Fruit fly (Drosophila melanogaster) whole organism, embryonic: ENCODE data around the gene CG15382.

Experiments
- Asciz ChIP-seq: fragments of 200-800 bp; sonication (Bioruptor generic); optimal IDR thresholded peaks from 2 replicates; lab custom pipeline; 2017; ENCODE audit warnings: missing biosample characterization, mild to moderate bottlenecking, missing genetic modification characterization, missing genetic modification reagents
- Atf6 ChIP-seq: fragments of 200-800 bp; sonication (Bioruptor generic); IDR thresholded peaks from 2 replicates; pipeline ENCODE4 v1.3.6; 2022; ENCODE audit warnings: missing biosample characterization, missing genetic modification characterization
- Blimp-1 ChIP-seq: fragments of 200-800 bp; sonication (Bioruptor generic); optimal IDR thresholded peaks from 3 replicates; lab custom pipeline; 2018; ENCODE audit warnings: missing biosample characterization, missing genetic modification characterization, mild to moderate bottlenecking, moderate library complexity, missing genetic modification reagents
- CG10147 ChIP-seq: fragments of 200-800 bp; sonication (Bioruptor generic); optimal IDR thresholded peaks from 2 replicates; lab custom pipeline; 2019; ENCODE audit warnings: missing biosample characterization, mild to moderate bottlenecking, missing genetic modification characterization, moderate library complexity
- CG11695 ChIP-seq: fragments of 200-800 bp; sonication (Bioruptor generic); IDR thresholded peaks from 3 replicates; pipeline ENCODE4 v1.3.6; 2022; ENCODE audit warnings: missing biosample characterization, missing genetic modification characterization
- CG1603 ChIP-seq: fragments of 200-800 bp; sonication (Bioruptor generic); optimal IDR thresholded peaks from 2 replicates; lab custom pipeline; 2019; ENCODE audit warnings: missing biosample characterization, mild to moderate bottlenecking, missing genetic modification characterization, moderate library complexity
- CG17359 ChIP-seq: fragments of 200-800 bp; sonication (Bioruptor generic); optimal IDR thresholded peaks from 3 replicates; lab custom pipeline; 2018; ENCODE audit warnings: missing biosample characterization, mild to moderate bottlenecking, missing genetic modification characterization, moderate library complexity
- CG17829 ChIP-seq: fragments of 200-800 bp; optimal IDR thresholded peaks from 2 replicates; lab custom pipeline; 2019; ENCODE audit warnings: missing biosample characterization, mild to moderate bottlenecking, missing genetic modification characterization, moderate library complexity
- CG18619 ChIP-seq: fragments of 200-800 bp; sonication (Bioruptor generic); optimal IDR thresholded peaks from 3 replicates; lab custom pipeline; 2017; ENCODE audit warnings: missing biosample characterization, mild to moderate bottlenecking, missing genetic modification characterization
- CG32532 ChIP-seq: fragments of 200-800 bp; sonication (Bioruptor generic); IDR thresholded peaks from 2 replicates; pipeline ENCODE4 v1.3.6; 2022; ENCODE audit warnings: missing biosample characterization, missing genetic modification characterization
- CG33213 ChIP-seq: fragments of 200-800 bp; sonication (Bioruptor generic); optimal IDR thresholded peaks from 3 replicates; lab custom pipeline; 2016; ENCODE audit warnings: missing biosample characterization, missing genetic modification characterization
- CG33557 ChIP-seq: fragments of 200-800 bp; sonication (Bioruptor generic); optimal IDR thresholded peaks from 2 replicates; lab custom pipeline; 2019; ENCODE audit warnings: missing biosample characterization, mild to moderate bottlenecking, missing genetic modification characterization, moderate library complexity
- CG34376 ChIP-seq: fragments of 200-800 bp; sonication (Bioruptor generic); optimal IDR thresholded peaks from 2 replicates; lab custom pipeline; 2018; ENCODE audit warnings: missing biosample characterization, mild to moderate bottlenecking, missing genetic modification characterization
- CG42726 ChIP-seq: fragments of 200-800 bp; sonication (Bioruptor generic); IDR thresholded peaks from 2 replicates; pipeline ENCODE4 v1.3.6; 2022; ENCODE audit warnings: missing biosample characterization, missing genetic modification characterization; ENCODE audit not compliant: partially characterized antibody
- CG4282 ChIP-seq: fragments of 200-800 bp; sonication (Bioruptor generic); optimal IDR thresholded peaks from 2 replicates; lab custom pipeline; 2016; ENCODE audit warnings: missing biosample characterization, missing genetic modification characterization
- CG4617 ChIP-seq: fragments of 200-800 bp; sonication (Bioruptor generic); optimal IDR thresholded peaks from 3 replicates; lab custom pipeline; 2016; ENCODE audit warnings: missing biosample characterization, missing genetic modification characterization, borderline replicate concordance
- CG8359 ChIP-seq: fragments of 200-800 bp; sonication (Bioruptor generic); optimal IDR thresholded peaks from 2 replicates; lab custom pipeline; 2017; ENCODE audit warnings: missing biosample characterization, mild to moderate bottlenecking, missing genetic modification characterization, borderline replicate concordance
- Dbx ChIP-seq: fragments of 200-800 bp; sonication (Bioruptor generic); IDR thresholded peaks from 3 replicates; pipeline ENCODE4 v1.3.6; 2022; ENCODE audit warnings: missing biosample characterization, missing genetic modification characterization
- Doc3 ChIP-seq: fragments of 200-800 bp; sonication (Bioruptor generic); IDR thresholded peaks from 3 replicates; pipeline ENCODE4 v1.3.6; 2022; ENCODE audit warnings: missing biosample characterization, missing genetic modification characterization; ENCODE audit not compliant: partially characterized antibody
- Dp ChIP-seq: fragments of 200-800 bp; sonication (Bioruptor generic); optimal IDR thresholded peaks from 2 replicates; lab custom pipeline; 2018; ENCODE audit warnings: missing biosample characterization, mild to moderate bottlenecking, missing genetic modification characterization, moderate library complexity
- ERR ChIP-seq: fragments of 200-800 bp; sonication (Bioruptor generic); optimal IDR thresholded peaks from 2 replicates; lab custom pipeline; 2016; ENCODE audit warnings: missing biosample characterization, missing genetic modification characterization
- Elba2 ChIP-seq: fragments of 200-800 bp; sonication (Bioruptor generic); optimal IDR thresholded peaks from 3 replicates; lab custom pipeline; 2016; ENCODE audit warnings: missing biosample characterization, missing genetic modification characterization
- HLH3B ChIP-seq: fragments of 200-800 bp; sonication (Bioruptor generic); IDR thresholded peaks from 2 replicates; pipeline ENCODE4 v1.3.6; 2022; ENCODE audit warnings: missing biosample characterization, missing genetic modification characterization
- MBD-R2 ChIP-seq: fragments of 200-800 bp; sonication (Bioruptor generic); IDR thresholded peaks from 2 replicates; pipeline ENCODE4 v1.3.6; 2022; ENCODE audit warnings: missing biosample characterization, missing genetic modification characterization
- Med ChIP-seq: fragments of 200-800 bp; sonication (Bioruptor generic); peaks from one replicate; lab custom pipeline; 2016; ENCODE audit warnings: missing biosample characterization, missing genetic modification characterization, mild to moderate bottlenecking, inconsistent platforms, moderate library complexity
- NC2α ChIP-seq: fragments of 200-800 bp; sonication (Bioruptor generic); optimal IDR thresholded peaks from 2 replicates; lab custom pipeline; 2016; ENCODE audit warnings: missing biosample characterization, missing genetic modification characterization
- YL-1 ChIP-seq: fragments of 200-800 bp; sonication (Bioruptor generic); optimal IDR thresholded peaks from 3 replicates; lab custom pipeline; 2017; ENCODE audit warnings: missing biosample characterization, mild to moderate bottlenecking, missing genetic modification characterization
- btn ChIP-seq: fragments of 200-800 bp; sonication (Bioruptor generic); optimal IDR thresholded peaks from 2 replicates; lab custom pipeline; 2016; ENCODE audit warnings: missing biosample characterization, missing genetic modification characterization
- chinmo ChIP-seq: fragments of 200-800 bp; sonication (Bioruptor generic); IDR thresholded peaks from 4 replicates; pipeline ENCODE4 v1.3.6; 2022; ENCODE audit warnings: missing biosample characterization, missing genetic modification characterization; ENCODE audit not compliant: partially characterized antibody
- crp ChIP-seq, 2 experiments: fragments of 200-800 bp; sonication (Bioruptor generic); optimal IDR thresholded peaks; 2 replicates in 1 of 2; 3 replicates in 1 of 2; lab custom pipeline; 2017; ENCODE audit warnings: missing biosample characterization in 2 of 2, missing genetic modification characterization in 2 of 2, mild to moderate bottlenecking in 1 of 2, moderate library complexity in 1 of 2
- dati ChIP-seq: fragments of 200-800 bp; sonication (Bioruptor generic); IDR thresholded peaks from 2 replicates; pipeline ENCODE4 v1.3.6; 2022; ENCODE audit warnings: missing biosample characterization, missing genetic modification characterization
- dm ChIP-seq: fragments of 200-800 bp; sonication (Bioruptor generic); optimal IDR thresholded peaks from 3 replicates; lab custom pipeline; 2016; ENCODE audit warnings: missing biosample characterization, missing genetic modification characterization
- dpn ChIP-seq, 2 experiments: fragments of 200-800 bp; sonication (Bioruptor generic); optimal IDR thresholded peaks; 3 replicates each; lab custom pipeline; 2016; ENCODE audit warnings: missing biosample characterization in 2 of 2, missing genetic modification characterization in 2 of 2
- ewg ChIP-seq: fragments of 200-800 bp; sonication (Bioruptor generic); optimal IDR thresholded peaks from 3 replicates; lab custom pipeline; 2017; ENCODE audit warnings: mild to moderate bottlenecking, missing biosample characterization, missing genetic modification reagents, missing genetic modification characterization
- fru ChIP-seq: fragments of >200 bp; optimal IDR thresholded peaks from 2 replicates; lab custom pipeline; 2017
- gfzf ChIP-seq: fragments of 200-800 bp; sonication (Bioruptor generic); optimal IDR thresholded peaks from 2 replicates; lab custom pipeline; 2016; ENCODE audit warnings: missing biosample characterization, mild to moderate bottlenecking, missing genetic modification characterization, moderate library complexity
- gsb ChIP-seq: fragments of 200-800 bp; sonication (Bioruptor generic); IDR thresholded peaks from 2 replicates; pipeline ENCODE4 v1.3.6; 2022; ENCODE audit warnings: missing biosample characterization, missing genetic modification characterization
- nerfin-2 ChIP-seq: fragments of 200-800 bp; sonication (Bioruptor generic); IDR thresholded peaks from 2 replicates; pipeline ENCODE4 v1.3.6; 2022; ENCODE audit warnings: missing biosample characterization, missing genetic modification characterization; ENCODE audit not compliant: partially characterized antibody
- onecut ChIP-seq: fragments of 200-800 bp; sonication (Bioruptor generic); IDR thresholded peaks from 2 replicates; pipeline ENCODE4 v1.3.6; 2022; ENCODE audit warnings: missing biosample characterization, missing genetic modification characterization
- pfk ChIP-seq: fragments of 200-800 bp; sonication (Bioruptor generic); optimal IDR thresholded peaks from 2 replicates; lab custom pipeline; 2018; ENCODE audit warnings: missing biosample characterization, mild to moderate bottlenecking, missing genetic modification characterization, moderate library complexity
- pzg ChIP-seq: fragments of 200-800 bp; sonication (Bioruptor generic); optimal IDR thresholded peaks from 3 replicates; lab custom pipeline; 2018; ENCODE audit warnings: missing biosample characterization, mild to moderate bottlenecking, missing genetic modification characterization, moderate library complexity
- sc ChIP-seq, 3 experiments: fragments of >200 bp in 2 of 3; fragments of 200-800 bp in 1 of 3; sonication (Bioruptor generic) in 1 of 3; optimal IDR thresholded peaks; 2 replicates in 2 of 3; 3 replicates in 1 of 3; lab custom pipeline; 2017; ENCODE audit warnings: mild to moderate bottlenecking in 1 of 3, missing biosample characterization in 1 of 3, missing genetic modification characterization in 1 of 3, missing genetic modification reagents in 1 of 3
- schlank ChIP-seq: fragments of 200-800 bp; sonication (Bioruptor generic); optimal IDR thresholded peaks from 2 replicates; lab custom pipeline; 2018; ENCODE audit warnings: missing biosample characterization, mild to moderate bottlenecking, missing genetic modification characterization
- so ChIP-seq: fragments of 200-800 bp; sonication (Bioruptor generic); IDR thresholded peaks from 3 replicates; pipeline ENCODE4 v1.3.6; 2022; ENCODE audit warnings: missing biosample characterization, missing genetic modification characterization
- sr ChIP-seq: fragments of 200-800 bp; sonication (Bioruptor generic); IDR thresholded peaks from 3 replicates; pipeline ENCODE4 v1.3.6; 2022; ENCODE audit warnings: missing biosample characterization, missing genetic modification characterization
- stwl ChIP-seq: fragments of 200-800 bp; sonication (Bioruptor generic); optimal IDR thresholded peaks from 3 replicates; lab custom pipeline; 2018; ENCODE audit warnings: missing biosample characterization, mild to moderate bottlenecking, missing genetic modification characterization, moderate library complexity
- vfl ChIP-seq: fragments of 200-800 bp; sonication (Bioruptor generic); optimal IDR thresholded peaks from 2 replicates; lab custom pipeline; 2016; ENCODE audit warnings: missing biosample characterization, missing genetic modification characterization

CG15382 gene

DNA sequence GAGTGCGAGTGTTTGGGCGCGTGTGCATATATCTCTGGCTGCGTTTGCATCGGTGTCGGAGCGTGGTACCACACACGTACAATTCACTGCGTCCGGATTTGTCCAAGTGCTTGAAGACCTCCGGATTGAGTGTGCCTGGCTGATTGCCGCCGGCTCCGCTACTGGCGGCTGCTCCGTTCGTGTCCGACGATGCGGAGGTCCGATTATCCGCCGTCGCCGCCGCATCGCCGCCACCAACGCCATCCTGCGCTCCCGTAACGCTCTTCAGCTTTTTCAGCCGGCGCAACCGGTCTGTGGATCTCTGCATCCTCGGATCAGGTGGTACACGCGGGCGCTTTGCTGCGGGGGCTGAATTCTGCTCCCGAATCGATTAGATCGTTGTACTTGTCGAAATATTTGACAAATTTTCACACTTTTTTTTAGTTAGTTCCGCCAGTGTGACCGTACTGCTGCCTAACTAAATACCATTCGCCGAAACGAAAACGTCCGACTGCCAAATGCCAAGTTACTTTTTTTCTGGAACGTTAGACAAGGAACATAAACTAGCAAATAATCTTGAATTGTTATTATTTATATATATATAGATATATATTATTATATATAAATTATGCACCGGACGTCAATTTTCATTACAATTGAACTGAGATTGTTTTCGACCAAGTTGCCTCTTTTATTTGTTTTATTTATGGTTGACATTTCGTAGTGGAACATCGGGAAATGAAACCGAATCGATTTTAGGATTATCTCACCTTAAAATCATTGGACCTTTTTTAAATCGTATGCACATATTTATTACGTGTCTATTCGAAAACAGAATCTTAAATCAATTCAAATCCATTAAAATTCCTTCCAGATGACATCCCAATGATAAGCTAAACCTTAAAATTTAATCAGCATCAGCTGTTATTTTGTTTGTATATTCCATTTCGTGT is 10.6 kb upstream of the CG15382 start, which contains the start of gene tho2 (continued):
- TF ChIP-seq stwl, result peak; percentile 59
- TF ChIP-seq so (GFP tag; lab: Robert Waterston, UW), result no peak
- peak; percentile 61 for TF ChIP-seq YL-1
- TF ChIP-seq CG34376 (GFP tag; lab: Kevin White, UChicago), result no peak
- TF ChIP-seq CG17829 (tag; lab: Kevin White, UChicago), result peak; percentile 28
- TF ChIP-seq dati (GFP tag; lab: Robert Waterston, UW), result no peak
- no peak for TF ChIP-seq dpn (GFP tag; optimal IDR thresholded peaks at IDR 0.05; lab: Kevin White, UChicago)
- TF ChIP-seq nerfin-2 (GFP tag; lab: Robert Waterston, UW), result no peak
- TF ChIP-seq sr (GFP tag; lab: Robert Waterston, UW), result 0 out of 3 replicates have a peak, but pooled peaks have one; percentile 20
- TF ChIP-seq Dbx (GFP tag; lab: Robert Waterston, UW), result 0 out of 3 replicates have a peak, but pooled peaks have one; percentile 19
- peak; percentile 4 for TF ChIP-seq Dp (GFP tag; lab: Kevin White, UChicago)
- no peak for TF ChIP-seq Elba2 (GFP tag; lab: Kevin White, UChicago)
- TF ChIP-seq CG1603 (tag; lab: Kevin White, UChicago), result peak; percentile 95
- no peak for TF ChIP-seq Blimp-1 (GFP tag; lab: Kevin White, UChicago)
- TF ChIP-seq onecut, result peak; percentile 68; the same call in 1 of the 2 replicates
- TF ChIP-seq CG18619 (GFP tag; lab: Kevin White, UChicago), result no peak
- peak; percentile 61; the same call in 1 of the 2 replicates for TF ChIP-seq MBD-R2 (GFP tag; lab: Robert Waterston, UW)
- no peak for TF ChIP-seq CG8359 (GFP tag; lab: Kevin White, UChicago)
- peak; percentile 62 for TF ChIP-seq Med (GFP tag; lab: Kevin White, UChicago)
- TF ChIP-seq Doc3 (GFP tag; lab: Robert Waterston, UW), result no peak
- TF ChIP-seq vfl (GFP tag; lab: Kevin White, UChicago), result no peak
- no peak for TF ChIP-seq fru (lab: Kevin White, UChicago)
- no peak for TF ChIP-seq CG11695 (GFP tag; lab: Robert Waterston, UW)
- no peak for TF ChIP-seq dm (GFP tag; lab: Kevin White, UChicago)
- TF ChIP-seq HLH3B (GFP tag; lab: Robert Waterston, UW), result no peak
- TF ChIP-seq CG42726, result 0 out of 2 replicates have a peak, but pooled peaks have one; percentile 14
- no peak for TF ChIP-seq schlank (tag; lab: Kevin White, UChicago)
- TF ChIP-seq CG17359 (tag; lab: Kevin White, UChicago), result no peak
- no peak for TF ChIP-seq CG4282 (GFP tag; lab: Kevin White, UChicago)
- TF ChIP-seq CG32532, result no peak
- TF ChIP-seq pzg (GFP tag; lab: Kevin White, UChicago), result peak; percentile 45
- TF ChIP-seq CG33557 (GFP tag; lab: Kevin White, UChicago), result no peak
- no peak for TF ChIP-seq CG33213 (GFP tag; lab: Kevin White, UChicago)
- peak; percentile 69 for TF ChIP-seq gfzf (GFP tag; lab: Kevin White, UChicago)
- TF ChIP-seq CG10147, result no peak
- TF ChIP-seq ewg, result no peak
- TF ChIP-seq Asciz (GFP tag; lab: Kevin White, UChicago), result no peak
- 0 out of 2 replicates have a peak, but pooled peaks have one; percentile 27 for TF ChIP-seq Atf6 (GFP tag; lab: Robert Waterston, UW)
- 0 out of 4 replicates have a peak, but pooled peaks have one; percentile 20 for TF ChIP-seq chinmo (GFP tag; lab: Robert Waterston, UW)
- TF ChIP-seq sc (optimal IDR thresholded peaks at IDR 0.05; lab: Kevin White, UChicago), result no peak
- no peak for TF ChIP-seq sc (GFP tag; optimal IDR thresholded peaks at IDR 0.05; lab: Kevin White, UChicago)
- TF ChIP-seq pfk (GFP tag; lab: Kevin White, UChicago), result peak; percentile 93
- no peak for TF ChIP-seq NC2α (GFP tag; lab: Kevin White, UChicago)
- no peak for TF ChIP-seq ERR
- peak; percentile 64 for TF ChIP-seq CG4617 (GFP tag; lab: Kevin White, UChicago)
- no peak for TF ChIP-seq gsb (GFP tag; lab: Robert Waterston, UW)
- no peak for TF ChIP-seq btn (GFP tag; lab: Kevin White, UChicago)
- peak in 1 of 2 experiments; percentile 48 for TF ChIP-seq crp (GFP tag; optimal IDR thresholded peaks at IDR 0.05; lab: Kevin White, UChicago)
